Fruit fly (Drosophila melanogaster): ENCODE data around the gene CG42853.

CG42853 gene

dm6 chr3L:18121889-18122288 lies at the start of gene CG42853:
Gene CG42853 (minus strand): TSS chr3L:18121989.
- TF ChIP-seq psq (optimal IDR thresholded peaks at IDR 0.05) (no peak), Sin3A (optimal IDR thresholded peaks at IDR 0.05) (no peak), ttk (optimal IDR thresholded peaks at IDR 0.05) (no peak), h (optimal IDR thresholded peaks at IDR 0.05) (no peak), Myc (optimal IDR thresholded peaks at IDR 0.05) (no peak), insv (optimal IDR thresholded peaks at IDR 0.05) (no peak)

- no peak for TF ChIP-seq Myc (optimal IDR thresholded peaks at IDR 0.05)
- no peak for TF ChIP-seq psq (optimal IDR thresholded peaks at IDR 0.05)
- no peak for TF ChIP-seq ttk (optimal IDR thresholded peaks at IDR 0.05)
- TF ChIP-seq Sin3A (optimal IDR thresholded peaks at IDR 0.05), result no peak
- no peak for TF ChIP-seq insv (optimal IDR thresholded peaks at IDR 0.05)
- no peak for TF ChIP-seq h (optimal IDR thresholded peaks at IDR 0.05)
These were observed 49.3 kb upstream of the CG42853 start for dm6 chr3L:18171093-18171492.

- TF ChIP-seq h (optimal IDR thresholded peaks at IDR 0.05) (no peak), insv (optimal IDR thresholded peaks at IDR 0.05) (no peak), ttk (optimal IDR thresholded peaks at IDR 0.05) (no peak), psq (optimal IDR thresholded peaks at IDR 0.05) (no peak), Myc (optimal IDR thresholded peaks at IDR 0.05) (no peak), Sin3A (optimal IDR thresholded peaks at IDR 0.05) (no peak)
These were observed 45.3 kb upstream of the CG42853 start for dm6 chr3L:18166977-18167528.

dm6 chr3L:18164804-18165203 lies 43.0 kb upstream of the CG42853 start:
- no peak for TF ChIP-seq Myc (optimal IDR thresholded peaks at IDR 0.05)
- no peak for TF ChIP-seq h (optimal IDR thresholded peaks at IDR 0.05)
- TF ChIP-seq ttk (optimal IDR thresholded peaks at IDR 0.05), result no peak
- TF ChIP-seq psq (optimal IDR thresholded peaks at IDR 0.05), result no peak

dm6 chr3L:18163127-18163526 lies 41.3 kb upstream of the CG42853 start:
- TF ChIP-seq h (optimal IDR thresholded peaks at IDR 0.05) (no peak), ttk (optimal IDR thresholded peaks at IDR 0.05) (no peak), Myc (optimal IDR thresholded peaks at IDR 0.05) (no peak), Sin3A (optimal IDR thresholded peaks at IDR 0.05) (no peak), psq (optimal IDR thresholded peaks at IDR 0.05) (no peak), insv (optimal IDR thresholded peaks at IDR 0.05) (no peak)

dm6 chr3L:18162174-18162690 lies 40.4 kb upstream of the CG42853 start, which contains the start of gene CG13699:
Gene CG13699 (minus strand): TSS chr3L:18162522.
- TF ChIP-seq Myc (optimal IDR thresholded peaks at IDR 0.05) (no peak), h (optimal IDR thresholded peaks at IDR 0.05) (no peak), ttk (optimal IDR thresholded peaks at IDR 0.05) (no peak), psq (optimal IDR thresholded peaks at IDR 0.05) (no peak), Sin3A (optimal IDR thresholded peaks at IDR 0.05) (no peak), insv (optimal IDR thresholded peaks at IDR 0.05) (no peak)

dm6 chr3L:18161175-18161574 lies 39.4 kb upstream of the CG42853 start:
- no peak for TF ChIP-seq h (optimal IDR thresholded peaks at IDR 0.05)

dm6 chr3L:18154140-18154539 lies 32.4 kb upstream of the CG42853 start:
- TF ChIP-seq insv (optimal IDR thresholded peaks at IDR 0.05) (no peak), ttk (optimal IDR thresholded peaks at IDR 0.05) (no peak), psq (optimal IDR thresholded peaks at IDR 0.05) (no peak), h (optimal IDR thresholded peaks at IDR 0.05) (no peak), Myc (optimal IDR thresholded peaks at IDR 0.05) (no peak), Sin3A (optimal IDR thresholded peaks at IDR 0.05) (no peak)

dm6 chr3L:18148418-18148973 lies 26.7 kb upstream of the CG42853 start, which contains the start of gene CG7330:
Gene CG7330 (plus strand): TSS chr3L:18148923.
- TF ChIP-seq psq (optimal IDR thresholded peaks at IDR 0.05), result no peak
- no peak for TF ChIP-seq ttk (optimal IDR thresholded peaks at IDR 0.05)
- TF ChIP-seq h (optimal IDR thresholded peaks at IDR 0.05), result no peak
- no peak for TF ChIP-seq Sin3A (optimal IDR thresholded peaks at IDR 0.05)
- TF ChIP-seq Myc (optimal IDR thresholded peaks at IDR 0.05), result no peak
- no peak for TF ChIP-seq insv (optimal IDR thresholded peaks at IDR 0.05)

- TF ChIP-seq insv (optimal IDR thresholded peaks at IDR 0.05) (no peak), ttk (optimal IDR thresholded peaks at IDR 0.05) (no peak), psq (optimal IDR thresholded peaks at IDR 0.05) (no peak), Sin3A (optimal IDR thresholded peaks at IDR 0.05) (no peak), h (optimal IDR thresholded peaks at IDR 0.05) (no peak), Myc (optimal IDR thresholded peaks at IDR 0.05) (no peak)
These were observed 25.8 kb upstream of the CG42853 start for dm6 chr3L:18147596-18147995.

dm6 chr3L:18146833-18147232 lies 25.0 kb upstream of the CG42853 start:
- no peak for TF ChIP-seq psq (optimal IDR thresholded peaks at IDR 0.05)
- no peak for TF ChIP-seq Sin3A (optimal IDR thresholded peaks at IDR 0.05)
- TF ChIP-seq ttk (optimal IDR thresholded peaks at IDR 0.05), result no peak

dm6 chr3L:18144620-18145019 lies 22.8 kb upstream of the CG42853 start:
- no peak for TF ChIP-seq insv (optimal IDR thresholded peaks at IDR 0.05)
- TF ChIP-seq h (optimal IDR thresholded peaks at IDR 0.05), result no peak
- no peak for TF ChIP-seq ttk (optimal IDR thresholded peaks at IDR 0.05)
- no peak for TF ChIP-seq Myc (optimal IDR thresholded peaks at IDR 0.05)
- TF ChIP-seq psq (optimal IDR thresholded peaks at IDR 0.05), result no peak
- TF ChIP-seq Sin3A (optimal IDR thresholded peaks at IDR 0.05), result no peak

- TF ChIP-seq Sin3A (optimal IDR thresholded peaks at IDR 0.05) (no peak), psq (optimal IDR thresholded peaks at IDR 0.05) (no peak)
These were observed 21.2 kb upstream of the CG42853 start for dm6 chr3L:18142969-18143368.

All from Kc167 (cell line).